Fruit fly (Drosophila melanogaster) whole organism, embryonic: ENCODE measurements around the gene PIP82.

ENCODE experiments used
- Adf1 ChIP-seq: fragments of 200-800 bp; sonication (Bioruptor generic); IDR thresholded peaks from 2 replicates; pipeline ENCODE4 v1.3.6; 2022; ENCODE audit warnings: missing biosample characterization, missing genetic modification characterization
- Aef1 ChIP-seq: fragments of 200-800 bp; sonication (Bioruptor generic); IDR thresholded peaks from 3 replicates; pipeline ENCODE4 v1.3.6; 2022; ENCODE audit warnings: missing biosample characterization, missing genetic modification characterization
- Atf6 ChIP-seq: fragments of 200-800 bp; sonication (Bioruptor generic); IDR thresholded peaks from 2 replicates; pipeline ENCODE4 v1.3.6; 2022; ENCODE audit warnings: missing biosample characterization, missing genetic modification characterization
- Bgb ChIP-seq: fragments of 200-800 bp; sonication (Bioruptor generic); IDR thresholded peaks from 2 replicates; pipeline ENCODE4 v1.3.6; 2022; ENCODE audit warnings: missing biosample characterization, missing genetic modification characterization; ENCODE audit not compliant: partially characterized antibody
- CG10321 ChIP-seq: fragments of 200-800 bp; sonication (Bioruptor generic); IDR thresholded peaks from 2 replicates; pipeline ENCODE4 v1.3.6; 2022; ENCODE audit warnings: missing biosample characterization, missing genetic modification characterization
- CG10565 ChIP-seq: fragments of 200-800 bp; sonication (Bioruptor generic); optimal IDR thresholded peaks from 3 replicates; lab custom pipeline; 2016; ENCODE audit warnings: missing biosample characterization, mild to moderate bottlenecking, missing genetic modification characterization
- CG11696 ChIP-seq: fragments of 200-800 bp; sonication (Bioruptor generic); IDR thresholded peaks from 2 replicates; pipeline ENCODE4 v1.3.6; 2022; ENCODE audit warnings: missing biosample characterization, missing genetic modification characterization
- CG12299 ChIP-seq: fragments of 200-800 bp; sonication (Bioruptor generic); optimal IDR thresholded peaks from 2 replicates; lab custom pipeline; 2018; ENCODE audit warnings: missing biosample characterization, mild to moderate bottlenecking, missing genetic modification characterization
- CG13424 ChIP-seq: fragments of 200-800 bp; sonication (Bioruptor generic); optimal IDR thresholded peaks from 2 replicates; lab custom pipeline; 2019; ENCODE audit warnings: missing biosample characterization, mild to moderate bottlenecking, missing genetic modification characterization, moderate library complexity
- CG13775 ChIP-seq: fragments of 200-800 bp; sonication (Bioruptor generic); optimal IDR thresholded peaks from 3 replicates; lab custom pipeline; 2017; ENCODE audit warnings: missing biosample characterization, mild to moderate bottlenecking, missing genetic modification characterization
- CG14441 ChIP-seq: fragments of 200-800 bp; sonication (Bioruptor generic); IDR thresholded peaks from 2 replicates; pipeline ENCODE4 v1.3.6; 2022; ENCODE audit warnings: missing biosample characterization, missing genetic modification characterization
- CG15269 ChIP-seq: fragments of 200-800 bp; sonication (Bioruptor generic); optimal IDR thresholded peaks from 2 replicates; lab custom pipeline; 2018; ENCODE audit warnings: missing biosample characterization, mild to moderate bottlenecking, missing genetic modification characterization, moderate library complexity
- CG17328 ChIP-seq: fragments of 200-800 bp; sonication (Bioruptor generic); IDR thresholded peaks from 2 replicates; pipeline ENCODE4 v1.3.6; 2022; ENCODE audit warnings: missing biosample characterization, missing genetic modification characterization
- CG2199 ChIP-seq: fragments of 200-800 bp; sonication (Bioruptor generic); IDR thresholded peaks from 3 replicates; pipeline ENCODE4 v1.3.6; 2022; ENCODE audit warnings: missing biosample characterization, missing genetic modification characterization
- CG30020 ChIP-seq: fragments of 200-800 bp; optimal IDR thresholded peaks from 2 replicates; lab custom pipeline; 2019; ENCODE audit warnings: missing biosample characterization, mild to moderate bottlenecking, missing genetic modification characterization, moderate library complexity
- CG33557 ChIP-seq: fragments of 200-800 bp; sonication (Bioruptor generic); optimal IDR thresholded peaks from 2 replicates; lab custom pipeline; 2019; ENCODE audit warnings: missing biosample characterization, mild to moderate bottlenecking, missing genetic modification characterization, moderate library complexity
- CG3995 ChIP-seq: fragments of 200-800 bp; sonication (Bioruptor generic); optimal IDR thresholded peaks from 3 replicates; lab custom pipeline; 2016; ENCODE audit warnings: missing biosample characterization, missing genetic modification characterization
- CG4707 ChIP-seq: fragments of 200-800 bp; sonication (Bioruptor generic); optimal IDR thresholded peaks from 2 replicates; lab custom pipeline; 2018; ENCODE audit warnings: missing biosample characterization, mild to moderate bottlenecking, missing genetic modification characterization, moderate library complexity
- CG6689 ChIP-seq: fragments of 200-800 bp; sonication (Bioruptor generic); IDR thresholded peaks from 2 replicates; pipeline ENCODE4 v1.3.6; 2022; ENCODE audit warnings: missing biosample characterization, missing genetic modification characterization
- CG6791 ChIP-seq: fragments of 200-800 bp; sonication (Bioruptor generic); IDR thresholded peaks from 3 replicates; pipeline ENCODE4 v1.3.6; 2022; ENCODE audit warnings: missing biosample characterization, missing genetic modification characterization; ENCODE audit not compliant: partially characterized antibody
- CG7839 ChIP-seq: fragments of 200-800 bp; sonication (Bioruptor generic); optimal IDR thresholded peaks from 3 replicates; lab custom pipeline; 2018; ENCODE audit warnings: missing biosample characterization, mild to moderate bottlenecking, missing genetic modification characterization, moderate library complexity
- CG8281 ChIP-seq: fragments of 200-800 bp; sonication (Bioruptor generic); optimal IDR thresholded peaks from 2 replicates; lab custom pipeline; 2018; ENCODE audit warnings: missing biosample characterization, mild to moderate bottlenecking, missing genetic modification characterization, moderate library complexity
- CTCF ChIP-seq: fragments of 200-800 bp; sonication (Bioruptor generic); optimal IDR thresholded peaks from 2 replicates; lab custom pipeline; 2017; ENCODE audit warnings: missing biosample characterization, mild to moderate bottlenecking, missing genetic modification characterization, moderate library complexity
- Camta ChIP-seq: fragments of 200-800 bp; sonication (Bioruptor generic); optimal IDR thresholded peaks from 2 replicates; lab custom pipeline; 2016; ENCODE audit warnings: missing biosample characterization, missing genetic modification characterization
- Fer3 ChIP-seq: fragments of 200-800 bp; sonication (Bioruptor generic); optimal IDR thresholded peaks from 2 replicates; lab custom pipeline; 2018; ENCODE audit warnings: missing biosample characterization, mild to moderate bottlenecking, missing genetic modification characterization, moderate library complexity
- Hr51 ChIP-seq, 2 experiments: fragments of 200-800 bp; sonication (Bioruptor generic); optimal IDR thresholded peaks; 2 replicates in 1 of 2; 3 replicates in 1 of 2; lab custom pipeline; 2016 to 2018; ENCODE audit warnings: missing biosample characterization in 2 of 2, missing genetic modification characterization in 2 of 2, mild to moderate bottlenecking in 1 of 2, moderate library complexity in 1 of 2
- Hr78 ChIP-seq, 2 experiments: fragments of 200-800 bp in 1 of 2; fragments of >200 bp in 1 of 2; sonication (Bioruptor generic) in 1 of 2; optimal IDR thresholded peaks; 2 replicates each; lab custom pipeline; 2017 to 2019; ENCODE audit warnings: missing biosample characterization in 2 of 2, missing genetic modification characterization in 2 of 2, mild to moderate bottlenecking in 1 of 2, moderate library complexity in 1 of 2
- Med ChIP-seq: fragments of 200-800 bp; sonication (Bioruptor generic); peaks from one replicate; lab custom pipeline; 2016; ENCODE audit warnings: missing biosample characterization, missing genetic modification characterization, mild to moderate bottlenecking, inconsistent platforms, moderate library complexity
- NC2β ChIP-seq: fragments of 200-800 bp; sonication (Bioruptor generic); optimal IDR thresholded peaks from 2 replicates; lab custom pipeline; 2016; ENCODE audit warnings: missing biosample characterization, missing genetic modification characterization
- Sry-β ChIP-seq: fragments of 200-800 bp; sonication (Bioruptor generic); optimal IDR thresholded peaks from 2 replicates; lab custom pipeline; 2018; ENCODE audit warnings: missing biosample characterization, mild to moderate bottlenecking, missing genetic modification characterization, moderate library complexity
- Xbp1 ChIP-seq: fragments of 200-800 bp; sonication (Bioruptor generic); optimal IDR thresholded peaks from 3 replicates; lab custom pipeline; 2016; ENCODE audit warnings: missing biosample characterization, mild to moderate bottlenecking, missing genetic modification characterization
- aop ChIP-seq: fragments of 200-800 bp; sonication (Bioruptor generic); IDR thresholded peaks from 2 replicates; pipeline ENCODE4 v1.3.6; 2022; ENCODE audit warnings: missing biosample characterization, missing genetic modification characterization
- bab2 ChIP-seq: fragments of 200-800 bp; sonication (Bioruptor generic); optimal IDR thresholded peaks from 2 replicates; lab custom pipeline; 2016; ENCODE audit warnings: missing biosample characterization, missing genetic modification characterization
- bbx ChIP-seq: fragments of 200-800 bp; sonication (Bioruptor generic); IDR thresholded peaks from 2 replicates; pipeline ENCODE4 v1.3.6; 2022; ENCODE audit warnings: missing biosample characterization, missing genetic modification characterization; ENCODE audit not compliant: partially characterized antibody
- dpn ChIP-seq, 2 experiments: fragments of 200-800 bp; sonication (Bioruptor generic); optimal IDR thresholded peaks; 3 replicates each; lab custom pipeline; 2016; ENCODE audit warnings: missing biosample characterization in 2 of 2, missing genetic modification characterization in 2 of 2
- gcm ChIP-seq: fragments of 200-800 bp; sonication (Bioruptor generic); optimal IDR thresholded peaks from 2 replicates; lab custom pipeline; 2019; ENCODE audit warnings: missing biosample characterization, mild to moderate bottlenecking, missing genetic modification characterization, moderate library complexity
- gfzf ChIP-seq: fragments of 200-800 bp; sonication (Bioruptor generic); optimal IDR thresholded peaks from 2 replicates; lab custom pipeline; 2016; ENCODE audit warnings: missing biosample characterization, mild to moderate bottlenecking, missing genetic modification characterization, moderate library complexity
- knrl ChIP-seq: fragments of 200-800 bp; sonication (Bioruptor generic); IDR thresholded peaks from 3 replicates; pipeline ENCODE4 v1.3.6; 2022; ENCODE audit warnings: missing biosample characterization, missing genetic modification characterization; ENCODE audit not compliant: partially characterized antibody
- lmd ChIP-seq: fragments of 200-800 bp; sonication (Bioruptor generic); IDR thresholded peaks from 2 replicates; pipeline ENCODE4 v1.3.6; 2022; ENCODE audit warnings: missing biosample characterization, missing genetic modification characterization
- luna ChIP-seq: fragments of 200-800 bp; sonication (Bioruptor generic); optimal IDR thresholded peaks from 2 replicates; lab custom pipeline; 2016; ENCODE audit warnings: missing biosample characterization, missing genetic modification characterization
- pan ChIP-seq, 4 experiments: fragments of >200 bp in 3 of 4; fragments of 200-800 bp in 1 of 4; sonication (Bioruptor generic) in 1 of 4; optimal IDR thresholded peaks in 3 of 4; IDR thresholded peaks in 1 of 4; 2 replicates each; pipeline versions ENCODE4 v1.3.6 to Lab custom; 2017 to 2022; ENCODE audit warnings: missing biosample characterization in 2 of 4, missing genetic modification characterization in 2 of 4, mixed read lengths in 1 of 4
- phol ChIP-seq: fragments of 200-800 bp; sonication (Bioruptor generic); optimal IDR thresholded peaks from 3 replicates; lab custom pipeline; 2018; ENCODE audit warnings: missing biosample characterization, mild to moderate bottlenecking, missing genetic modification characterization, moderate library complexity
- ranshi ChIP-seq: fragments of 200-800 bp; sonication (Bioruptor generic); IDR thresholded peaks from 2 replicates; pipeline ENCODE4 v1.3.6; 2022; ENCODE audit warnings: missing biosample characterization, missing genetic modification characterization
- sens ChIP-seq: fragments of 200-800 bp; sonication (Bioruptor generic); peaks from one replicate; lab custom pipeline; 2016; ENCODE audit warnings: missing biosample characterization, missing genetic modification characterization
- seq ChIP-seq: fragments of 200-800 bp; sonication (Bioruptor generic); IDR thresholded peaks from 2 replicates; pipeline ENCODE4 v1.3.6; 2022; ENCODE audit warnings: missing biosample characterization, missing genetic modification characterization
- sisA ChIP-seq: fragments of 200-800 bp; sonication (Bioruptor generic); IDR thresholded peaks from 2 replicates; pipeline ENCODE4 v1.3.6; 2022; ENCODE audit warnings: missing biosample characterization, missing genetic modification characterization
- stwl ChIP-seq: fragments of 200-800 bp; sonication (Bioruptor generic); optimal IDR thresholded peaks from 3 replicates; lab custom pipeline; 2018; ENCODE audit warnings: missing biosample characterization, mild to moderate bottlenecking, missing genetic modification characterization, moderate library complexity
- trh ChIP-seq: fragments of 200-800 bp; sonication (Bioruptor generic); optimal IDR thresholded peaks from 2 replicates; lab custom pipeline; 2016; ENCODE audit warnings: missing biosample characterization, missing genetic modification characterization
- twi ChIP-seq: fragments of 200-800 bp; optimal IDR thresholded peaks from 2 replicates; lab custom pipeline; 2019; ENCODE audit warnings: missing biosample characterization, mild to moderate bottlenecking, missing genetic modification characterization, moderate library complexity

The PIP82 gene

DNA sequence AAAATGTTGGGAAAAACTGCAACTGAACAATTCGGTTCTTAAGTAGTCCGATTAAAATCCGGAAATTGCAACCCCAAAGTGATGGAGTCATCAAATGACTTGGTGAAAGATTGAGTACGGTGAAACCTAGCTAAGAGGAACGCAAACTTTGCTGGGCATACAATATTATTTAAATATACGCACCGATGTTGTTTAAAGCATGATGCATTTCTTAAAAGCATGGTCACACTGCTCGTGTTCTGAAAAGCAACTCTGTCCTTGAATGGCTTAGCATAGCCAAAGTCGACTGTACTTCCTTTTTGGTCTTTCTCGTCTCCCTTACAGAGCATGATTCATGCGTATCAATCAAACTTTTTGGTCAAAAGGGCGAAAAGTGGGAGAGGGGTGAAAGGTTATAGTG lies 7.2 kb upstream of the PIP82 start (continued):
- TF ChIP-seq CG3995 (no peak), CG6689 (peak; percentile 43; the same call in 1 of the 2 replicates), CG10565 (GFP tag; lab: Kevin White, UChicago) (no peak), CG7839 (tag; lab: Kevin White, UChicago) (peak; percentile 57), trh (no peak), Bgb (GFP tag; lab: Robert Waterston, UW) (no peak), CG17328 (GFP tag; lab: Robert Waterston, UW) (0 out of 2 replicates have a peak, but pooled peaks have one; percentile 15), ranshi (GFP tag; lab: Robert Waterston, UW) (peak; percentile 49; the same call in 1 of the 2 replicates), lmd (GFP tag; lab: Robert Waterston, UW) (peak; percentile 52; the same call in 1 of the 2 replicates), twi (tag; lab: Kevin White, UChicago) (no peak), CG14441 (GFP tag; lab: Robert Waterston, UW) (peak; percentile 42; the same call in 1 of the 2 replicates), Fer3 (tag; lab: Kevin White, UChicago) (peak; percentile 26), CG33557 (GFP tag; lab: Kevin White, UChicago) (no peak), CG13424 (tag; lab: Kevin White, UChicago) (peak; percentile 22), Hr78 (GFP tag; optimal IDR thresholded peaks at IDR 0.05; lab: Kevin White, UChicago) (peak in 1 of 2 experiments; percentile 29), CG10321 (GFP tag; lab: Robert Waterston, UW) (no peak), CG15269 (tag; lab: Kevin White, UChicago) (peak; percentile 18), seq (GFP tag; lab: Robert Waterston, UW) (0 out of 2 replicates have a peak, but pooled peaks have one; percentile 27), Sry-β (GFP tag; lab: Kevin White, UChicago) (no peak), NC2β (GFP tag; lab: Kevin White, UChicago) (no peak), CG2199 (no peak), sens (GFP tag; lab: Kevin White, UChicago) (peak; percentile 90), Med (GFP tag; lab: Kevin White, UChicago) (peak; percentile 85), Aef1 (0 out of 3 replicates have a peak, but pooled peaks have one; percentile 32), dpn (GFP tag; optimal IDR thresholded peaks at IDR 0.05; lab: Kevin White, UChicago) (peak; percentile 27 to 41), CG11696 (GFP tag; lab: Robert Waterston, UW) (no peak), Camta (GFP tag; lab: Kevin White, UChicago) (no peak), gcm (GFP tag; lab: Kevin White, UChicago) (no peak), CTCF (GFP tag; lab: Kevin White, UChicago) (no peak), Adf1 (GFP tag; lab: Robert Waterston, UW) (no peak), Atf6 (GFP tag; lab: Robert Waterston, UW) (peak; percentile 50; the same call in 1 of the 2 replicates), Hr51 (GFP tag; optimal IDR thresholded peaks at IDR 0.05; lab: Kevin White, UChicago) (peak in 1 of 2 experiments; percentile 48), pan (optimal IDR thresholded peaks at IDR 0.05; lab: Kevin White, UChicago) (no peak), pan (GFP tag; optimal IDR thresholded peaks at IDR 0.05 in 1 of 2, IDR thresholded peaks at IDR 0.05 in 1 of 2) (peak in 1 of 2 experiments; percentile 37), bab2 (peak; percentile 31), CG30020 (tag; lab: Kevin White, UChicago) (no peak), sisA (GFP tag; lab: Robert Waterston, UW) (peak; percentile 58), CG12299 (tag; lab: Kevin White, UChicago) (no peak), CG13775 (no peak), CG8281 (tag; lab: Kevin White, UChicago) (no peak), gfzf (GFP tag; lab: Kevin White, UChicago) (no peak), CG6791 (GFP tag; lab: Robert Waterston, UW) (no peak), stwl (tag; lab: Kevin White, UChicago) (peak; percentile 40), aop (GFP tag; lab: Robert Waterston, UW) (no peak), knrl (no peak), bbx (GFP tag; lab: Robert Waterston, UW) (no peak), luna (GFP tag; lab: Kevin White, UChicago) (no peak), phol (tag; lab: Kevin White, UChicago) (peak; percentile 1), CG4707 (GFP tag; lab: Kevin White, UChicago) (peak; percentile 5), Xbp1 (peak; percentile 21)
